Worm (Caenorhabditis elegans): ENCODE measurements around the gene srx-97.

DNA sequence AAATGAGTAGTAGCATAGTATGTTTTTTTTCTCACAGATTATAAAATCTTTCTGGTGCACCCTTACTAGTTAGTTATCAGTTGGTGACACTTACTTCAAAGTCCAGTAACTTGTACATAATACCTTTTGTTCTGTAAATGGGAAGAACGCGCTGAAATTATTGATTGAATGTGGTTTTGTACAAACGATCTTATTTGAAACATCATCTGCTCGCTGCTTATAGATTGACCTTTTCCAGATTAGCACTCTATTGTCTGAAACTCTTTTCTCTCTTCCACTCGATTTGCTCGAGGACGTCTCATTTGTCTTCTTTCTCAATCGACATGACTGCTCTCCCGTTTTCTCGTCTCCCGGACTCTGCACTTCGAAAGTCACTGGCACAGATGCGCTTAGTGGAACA is 22.1 kb downstream of the srx-97 start, which contains the start of gene fbxb-33:
- TF ChIP-seq flt-1 (GFP tag; IDR thresholded peaks at IDR 0.05) (no peak), ztf-29 (GFP tag; IDR thresholded peaks at IDR 0.05) (no peak), tab-1 (GFP tag; IDR thresholded peaks at IDR 0.05) (no peak), ztf-23 (GFP tag; IDR thresholded peaks at IDR 0.05) (no peak), ref-1 (GFP tag; conservative IDR thresholded peaks at IDR 0.05) (no peak), cog-1 (tag; optimal IDR thresholded peaks at IDR 0.05) (no peak)
